Worm (Caenorhabditis elegans) whole organism, L1 larva: ENCODE data around the gene plg-1.

Source experiments
- C04F5.9 ChIP-seq: sonication (generic microtip); optimal IDR thresholded peaks from 2 replicates; lab custom pipeline; 2016; ENCODE audit warnings: missing genetic modification characterization, missing compliant biosample characterization
- efl-3 ChIP-seq: fragments of 200-800 bp; sonication (Bioruptor generic); optimal IDR thresholded peaks from 2 replicates; lab custom pipeline; 2018; ENCODE audit warnings: mild to moderate bottlenecking, missing genetic modification characterization, missing compliant biosample characterization
- elt-3 ChIP-seq, 6 experiments: fragments of 150-350 bp in 1 of 6; sonication (generic microtip); optimal IDR thresholded peaks; 2 replicates each; lab custom pipeline; 2017 to 2018; ENCODE audit warnings: missing biosample characterization in 6 of 6, missing genetic modification characterization in 6 of 6, inconsistent platforms in 1 of 6
- grh-1 ChIP-seq: fragments of 200-800 bp; sonication (Bioruptor generic); IDR thresholded peaks from 2 replicates; pipeline ENCODE4 v1.3.6; 2022; ENCODE audit warnings: missing genetic modification reagents, missing genetic modification characterization, missing compliant biosample characterization
- jun-1 ChIP-seq: fragments of 150-350 bp; optimal IDR thresholded peaks from 2 replicates; lab custom pipeline; 2014; ENCODE audit warnings: missing biosample characterization, missing genetic modification reagents, missing genetic modification characterization
- lin-15B ChIP-seq: fragments of 150-350 bp; sonication (generic microtip); optimal IDR thresholded peaks from 3 replicates; lab custom pipeline; 2014; ENCODE audit warnings: missing biosample characterization, missing genetic modification characterization
- lin-39 ChIP-seq: fragments of 150-350 bp; optimal IDR thresholded peaks from 2 replicates; lab custom pipeline; 2014; ENCODE audit warnings: missing biosample characterization, missing genetic modification reagents, missing genetic modification characterization
- nhr-237 ChIP-seq: fragments of 150-350 bp; optimal IDR thresholded peaks from 2 replicates; lab custom pipeline; 2014; ENCODE audit warnings: missing biosample characterization, missing genetic modification characterization
- pag-3 ChIP-seq: sonication (generic microtip); optimal IDR thresholded peaks from 2 replicates; lab custom pipeline; 2017; ENCODE audit warnings: missing genetic modification characterization, mild to moderate bottlenecking, missing compliant biosample characterization, antibody characterized with exemption, borderline replicate concordance; ENCODE audit not compliant: insufficient read depth

- TF ChIP-seq jun-1: no peak
- TF ChIP-seq elt-3 (tag; optimal IDR thresholded peaks at IDR 0.05; lab: Kevin White, UChicago): no peak
- no peak for TF ChIP-seq C04F5.9 (tag; lab: Kevin White, UChicago)
- TF ChIP-seq pag-3: no peak
- TF ChIP-seq lin-39 (tag; lab: Kevin White, UChicago): no peak
- no peak for TF ChIP-seq grh-1 (GFP tag; lab: Robert Waterston, UW)
- no peak for TF ChIP-seq nhr-237 (tag; lab: Kevin White, UChicago)
- no peak for TF ChIP-seq efl-3 (GFP tag; lab: Kevin White, UChicago)
- TF ChIP-seq lin-15B: no peak
Measured at ce11 chrIII:8889931-8890330, 37.9 kb downstream of the plg-1 start, which contains the start of gene lnkn-1.
